Worm (Caenorhabditis elegans) whole organism, young adult: ENCODE results near the gene dct-12.

Experiments used
- F22D6.2 ChIP-seq: sonication (generic microtip); optimal IDR thresholded peaks from 2 replicates; lab custom pipeline; 2016; ENCODE audit warnings: mild to moderate bottlenecking, missing genetic modification characterization, missing compliant biosample characterization
- F23B12.7 ChIP-seq: sonication (generic microtip); optimal IDR thresholded peaks from 2 replicates; lab custom pipeline; 2017; ENCODE audit warnings: missing genetic modification characterization, mild to moderate bottlenecking, missing compliant biosample characterization, antibody characterized with exemption, moderate library complexity; ENCODE audit not compliant: insufficient read depth
- F49E8.2 ChIP-seq: sonication (generic microtip); optimal IDR thresholded peaks from 3 replicates; lab custom pipeline; 2017; ENCODE audit warnings: missing genetic modification characterization, mild to moderate bottlenecking, missing compliant biosample characterization, antibody characterized with exemption, moderate library complexity; ENCODE audit not compliant: insufficient read depth
- F55B11.4 ChIP-seq: sonication (generic microtip); optimal IDR thresholded peaks from 2 replicates; lab custom pipeline; 2016; ENCODE audit warnings: missing compliant biosample characterization, missing genetic modification characterization, borderline replicate concordance; ENCODE audit not compliant: insufficient read depth
- K12H6.12 ChIP-seq: fragments of 200-800 bp; sonication (Bioruptor generic); optimal IDR thresholded peaks from 2 replicates; lab custom pipeline; 2018; ENCODE audit warnings: mild to moderate bottlenecking, missing genetic modification characterization, missing compliant biosample characterization
- T26A5.8 ChIP-seq: sonication (generic microtip); optimal IDR thresholded peaks from 2 replicates; lab custom pipeline; 2016; ENCODE audit warnings: missing genetic modification characterization, missing compliant biosample characterization
- Y53F4B.3 ChIP-seq: fragments of 200-800 bp; sonication (Bioruptor generic); IDR thresholded peaks from 2 replicates; pipeline ENCODE4 v1.3.6; 2022; ENCODE audit warnings: missing genetic modification reagents, missing genetic modification characterization, missing compliant biosample characterization
- Y67H2A.10 ChIP-seq: fragments of 200-800 bp; sonication (Bioruptor generic); conservative IDR thresholded peaks from 2 replicates; pipeline ENCODE4 v1.3.6; 2022; ENCODE audit warnings: missing genetic modification reagents, missing genetic modification characterization, missing compliant biosample characterization
- ama-1 ChIP-seq, 3 experiments: fragments of 150-350 bp in 1 of 3; sonication (generic microtip) in 2 of 3; optimal IDR thresholded peaks; 2 replicates each; lab custom pipeline; 2014 to 2018; ENCODE audit warnings: missing biosample characterization in 2 of 3, missing genetic modification characterization in 2 of 3, missing genetic modification reagents in 2 of 3
- aptf-3 ChIP-seq: fragments of 200-800 bp; sonication (Bioruptor generic); IDR thresholded peaks from 2 replicates; pipeline ENCODE4 v1.3.6; 2022; ENCODE audit warnings: missing genetic modification characterization, missing compliant biosample characterization
- attf-5 ChIP-seq: fragments of 200-800 bp; sonication (Bioruptor generic); optimal IDR thresholded peaks from 2 replicates; lab custom pipeline; 2018; ENCODE audit warnings: mild to moderate bottlenecking, missing genetic modification characterization, missing compliant biosample characterization
- attf-6 ChIP-seq: fragments of 200-800 bp; sonication (Bioruptor generic); IDR thresholded peaks from 2 replicates; pipeline ENCODE4 v1.3.6; 2022; ENCODE audit warnings: missing genetic modification reagents, missing genetic modification characterization, missing compliant biosample characterization
- bed-1 ChIP-seq: fragments of 200-800 bp; sonication (Bioruptor generic); IDR thresholded peaks from 2 replicates; pipeline ENCODE4 v1.3.6; 2022; ENCODE audit warnings: missing genetic modification reagents, missing genetic modification characterization, missing compliant biosample characterization
- ceh-79 ChIP-seq: sonication (generic microtip); optimal IDR thresholded peaks from 2 replicates; lab custom pipeline; 2017; ENCODE audit warnings: mild to moderate bottlenecking, missing genetic modification characterization, missing compliant biosample characterization
- dox-1 ChIP-seq: fragments of 200-800 bp; sonication (Bioruptor generic); IDR thresholded peaks from 2 replicates; pipeline ENCODE4 v1.3.6; 2022; ENCODE audit warnings: missing genetic modification reagents, missing genetic modification characterization, missing compliant biosample characterization
- egl-18 ChIP-seq: fragments of 200-800 bp; sonication (Bioruptor generic); IDR thresholded peaks from 2 replicates; pipeline ENCODE4 v1.3.6; 2022; ENCODE audit warnings: missing genetic modification reagents, missing genetic modification characterization, missing compliant biosample characterization
- egl-44 ChIP-seq: fragments of 200-800 bp; sonication (Bioruptor generic); IDR thresholded peaks from 2 replicates; pipeline ENCODE4 v1.3.6; 2022; ENCODE audit warnings: missing genetic modification reagents, missing genetic modification characterization, missing compliant biosample characterization
- gei-17 ChIP-seq: fragments of 200-800 bp; sonication (Bioruptor generic); optimal IDR thresholded peaks from 2 replicates; lab custom pipeline; 2018; ENCODE audit warnings: mild to moderate bottlenecking, missing genetic modification characterization, missing compliant biosample characterization
- let-607 ChIP-seq, 2 experiments: fragments of 200-800 bp in 1 of 2; sonication (Bioruptor generic) in 1 of 2; sonication (generic microtip) in 1 of 2; optimal IDR thresholded peaks; 2 replicates each; lab custom pipeline; 2016 to 2018; ENCODE audit warnings: mild to moderate bottlenecking in 2 of 2, missing compliant biosample characterization in 2 of 2, missing genetic modification characterization in 2 of 2, moderate library complexity in 2 of 2, missing genotype in 1 of 2
- lin-26 ChIP-seq: fragments of 200-800 bp; sonication (Bioruptor generic); IDR thresholded peaks from 2 replicates; pipeline ENCODE4 v1.3.6; 2022; ENCODE audit warnings: missing genetic modification reagents, missing genetic modification characterization, missing compliant biosample characterization
- lin-54 ChIP-seq: fragments of 200-800 bp; sonication (Bioruptor generic); optimal IDR thresholded peaks from 2 replicates; lab custom pipeline; 2018; ENCODE audit warnings: mild to moderate bottlenecking, missing genetic modification characterization, missing compliant biosample characterization
- madf-3 ChIP-seq: fragments of 200-800 bp; sonication (Bioruptor generic); IDR thresholded peaks from 2 replicates; pipeline ENCODE4 v1.3.6; 2022; ENCODE audit warnings: missing genetic modification reagents, missing genetic modification characterization, missing compliant biosample characterization
- mes-4 ChIP-seq: sonication (generic microtip); optimal IDR thresholded peaks from 2 replicates; lab custom pipeline; 2016; ENCODE audit warnings: missing genotype, missing genetic modification characterization, missing compliant biosample characterization
- nfya-1 ChIP-seq: sonication (generic microtip); optimal IDR thresholded peaks from 2 replicates; lab custom pipeline; 2017; ENCODE audit warnings: antibody characterized with exemption, missing compliant biosample characterization, missing genetic modification characterization, borderline replicate concordance; ENCODE audit not compliant: insufficient read depth
- pha-4 ChIP-seq: fragments of 150-350 bp; sonication (generic microtip); optimal IDR thresholded peaks from 2 replicates; lab custom pipeline; 2014; ENCODE audit warnings: missing biosample characterization, missing genetic modification reagents, missing genetic modification characterization
- repo-1 ChIP-seq: sonication (generic microtip); optimal IDR thresholded peaks from 2 replicates; lab custom pipeline; 2017; ENCODE audit warnings: mild to moderate bottlenecking, missing genetic modification characterization, missing compliant biosample characterization
- sdz-38 ChIP-seq: sonication (generic microtip); optimal IDR thresholded peaks from 2 replicates; lab custom pipeline; 2016; ENCODE audit warnings: missing genotype, missing genetic modification characterization, missing compliant biosample characterization
- snpc-4 ChIP-seq, 5 experiments: fragments of 150-350 bp in 1 of 5; sonication (generic microtip) in 4 of 5; optimal IDR thresholded peaks; 2 replicates each; lab custom pipeline; 2014 to 2018; ENCODE audit warnings: missing genetic modification characterization in 5 of 5, missing biosample characterization in 3 of 5, antibody characterized with exemption in 2 of 5, mild to moderate bottlenecking in 2 of 5, missing compliant biosample characterization in 2 of 5, missing genotype in 2 of 5, moderate library complexity in 2 of 5, missing genetic modification reagents in 1 of 5
- tbx-9 ChIP-seq: sonication (generic microtip); optimal IDR thresholded peaks from 2 replicates; lab custom pipeline; 2016; ENCODE audit warnings: borderline replicate concordance, missing genetic modification characterization, inconsistent platforms, missing compliant biosample characterization
- zfh-2 ChIP-seq: fragments of 200-800 bp; sonication (Bioruptor generic); conservative IDR thresholded peaks from 2 replicates; pipeline ENCODE4 v1.3.6; 2022; ENCODE audit warnings: missing genetic modification reagents, missing genetic modification characterization, missing compliant biosample characterization
- zim-3 ChIP-seq: sonication (generic microtip); optimal IDR thresholded peaks from 2 replicates; lab custom pipeline; 2017; ENCODE audit warnings: mild to moderate bottlenecking, missing genetic modification characterization, moderate library complexity, missing compliant biosample characterization
- ztf-22 ChIP-seq: fragments of 200-800 bp; sonication (Bioruptor generic); optimal IDR thresholded peaks from 2 replicates; lab custom pipeline; 2018; ENCODE audit warnings: mild to moderate bottlenecking, missing genetic modification characterization, moderate library complexity, missing compliant biosample characterization
- ztf-25 ChIP-seq: fragments of 200-800 bp; sonication (Bioruptor generic); IDR thresholded peaks from 2 replicates; pipeline ENCODE4 v1.3.6; 2022; ENCODE audit warnings: missing genetic modification reagents, missing genetic modification characterization, missing compliant biosample characterization
- ztf-3 ChIP-seq: fragments of 200-800 bp; sonication (Bioruptor generic); optimal IDR thresholded peaks from 2 replicates; lab custom pipeline; 2018; ENCODE audit warnings: mild to moderate bottlenecking, missing genetic modification characterization, missing compliant biosample characterization
- ztf-6 ChIP-seq: fragments of 200-800 bp; sonication (Bioruptor generic); IDR thresholded peaks from 2 replicates; pipeline ENCODE4 v1.3.6; 2022; ENCODE audit warnings: missing genetic modification reagents, missing genetic modification characterization, missing compliant biosample characterization

Gene dct-12

DNA sequence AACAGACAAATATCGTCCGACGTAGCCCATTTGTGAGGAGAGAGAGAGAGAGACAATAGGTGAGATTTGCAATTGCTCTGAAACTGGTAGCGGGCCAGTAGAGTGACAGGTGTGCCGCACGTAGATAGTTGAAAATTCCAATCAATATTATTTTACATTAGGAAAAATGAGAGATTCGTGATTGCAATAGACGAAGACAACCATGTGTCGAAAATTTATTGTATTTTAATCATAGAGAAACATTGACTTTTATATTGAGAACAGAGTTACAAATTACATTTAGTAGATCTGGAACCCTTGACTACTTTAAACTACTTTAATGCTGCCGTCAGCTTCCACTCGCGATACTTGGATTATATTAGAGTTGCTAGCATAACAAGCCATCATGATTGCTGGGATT lies 19.8 kb downstream of the dct-12 start, which contains the start of gene Y57A10C.1:
Gene Y57A10C.1, minus strand, starts transcription at position 101 of the 400 bp plus-strand sequence.
- TF ChIP-seq repo-1 (no peak), ztf-3 (GFP tag; lab: Kevin White, UChicago) (no peak), sdz-38 (no peak), Y53F4B.3 (no peak), zfh-2 (GFP tag; lab: Robert Waterston, UW) (no peak), dox-1 (GFP tag; lab: Robert Waterston, UW) (no peak), ama-1 (optimal IDR thresholded peaks at IDR 0.05; lab: Kevin White, UChicago) (no peak), ama-1 (GFP tag; optimal IDR thresholded peaks at IDR 0.05; lab: Kevin White, UChicago) (no peak), gei-17 (GFP tag; lab: Kevin White, UChicago) (no peak), ztf-6 (GFP tag; lab: Robert Waterston, UW) (no peak), nfya-1 (tag; lab: Kevin White, UChicago) (no peak), snpc-4 (GFP tag; optimal IDR thresholded peaks at IDR 0.05; lab: Kevin White, UChicago) (no peak), snpc-4 (tag; optimal IDR thresholded peaks at IDR 0.05; lab: Kevin White, UChicago) (no peak), aptf-3 (GFP tag; lab: Robert Waterston, UW) (no peak)

DNA sequence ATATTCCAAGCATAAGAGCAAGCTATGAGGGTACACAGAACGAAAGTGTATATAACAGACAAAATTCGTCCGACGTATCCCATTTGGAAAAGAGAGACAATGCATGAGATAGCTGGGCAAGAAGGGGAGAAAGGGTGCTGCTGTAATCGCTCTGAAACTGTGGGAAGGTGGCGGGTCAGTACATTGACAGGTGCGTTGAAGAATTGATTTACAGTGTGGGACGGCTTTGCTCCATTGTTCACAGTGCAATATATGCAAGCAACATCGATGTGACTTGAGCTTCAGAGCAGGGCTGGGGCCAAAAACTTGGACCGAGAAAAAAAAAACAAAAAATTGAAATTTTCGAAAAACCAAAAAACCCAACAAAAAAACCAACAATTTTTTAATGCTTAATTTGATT lies 22.1 kb downstream of the dct-12 start, which contains the start of gene F57G9.3:
Gene F57G9.3, minus strand, starts transcription at position 101 of the 400 bp plus-strand sequence.
- no peak for TF ChIP-seq let-607 (tag; optimal IDR thresholded peaks at IDR 0.05; lab: Kevin White, UChicago)

DNA sequence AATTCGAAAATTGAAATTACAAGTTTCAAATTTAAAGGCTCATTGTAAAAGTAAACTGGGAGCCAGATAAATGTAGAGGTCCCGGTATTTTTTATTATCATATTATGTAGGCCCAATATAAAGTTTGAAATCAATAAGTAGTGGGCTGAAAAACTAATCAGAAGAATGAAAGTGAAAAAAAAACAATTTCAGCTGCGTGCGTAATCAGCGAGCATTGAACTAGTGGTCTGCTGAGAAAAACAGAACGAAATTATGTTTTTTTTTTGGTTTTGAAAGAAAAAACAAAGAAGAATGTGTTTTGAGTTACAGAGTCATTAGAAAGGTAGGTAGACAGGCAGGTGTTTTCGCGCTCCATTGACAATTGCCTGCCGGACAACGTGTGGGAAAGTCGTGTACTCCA lies 23.5 kb downstream of the dct-12 start, which contains the start of gene sre-31:
Gene sre-31, minus strand, starts transcription at position 101 of the 400 bp plus-strand sequence.
- TF ChIP-seq ztf-22 (GFP tag; lab: Kevin White, UChicago): no peak
- no peak for TF ChIP-seq F49E8.2
- no peak for TF ChIP-seq egl-44 (GFP tag; lab: Robert Waterston, UW)
- no peak for TF ChIP-seq bed-1 (GFP tag; lab: Robert Waterston, UW)
- TF ChIP-seq mes-4: no peak
- no peak for TF ChIP-seq T26A5.8 (tag; lab: Kevin White, UChicago)
- TF ChIP-seq, all 124 proteins: peak for 0

ce11 chrII:12406394-12406793 lies 25.9 kb downstream of the dct-12 start, which contains the start of gene sre-30:
Gene sre-30, minus strand, starts transcription at chrII:12406494.
- TF ChIP-seq lin-26 (GFP tag; lab: Robert Waterston, UW) (no peak), T26A5.8 (tag; lab: Kevin White, UChicago) (no peak), attf-5 (GFP tag; lab: Kevin White, UChicago) (no peak), ztf-25 (GFP tag; lab: Robert Waterston, UW) (no peak), egl-18 (GFP tag; lab: Robert Waterston, UW) (no peak), ceh-79 (tag; lab: Kevin White, UChicago) (no peak), pha-4 (tag; lab: Kevin White, UChicago) (no peak), snpc-4 (GFP tag; optimal IDR thresholded peaks at IDR 0.05; lab: Kevin White, UChicago) (no peak), snpc-4 (tag; optimal IDR thresholded peaks at IDR 0.05; lab: Kevin White, UChicago) (no peak), ama-1 (optimal IDR thresholded peaks at IDR 0.05; lab: Kevin White, UChicago) (no peak), ama-1 (GFP tag; optimal IDR thresholded peaks at IDR 0.05; lab: Kevin White, UChicago) (no peak), attf-6 (GFP tag; lab: Robert Waterston, UW) (no peak), lin-54 (GFP tag; lab: Kevin White, UChicago) (no peak), gei-17 (GFP tag; lab: Kevin White, UChicago) (no peak)

ce11 chrII:12401791-12402190 lies 30.5 kb downstream of the dct-12 start, which contains the start of gene sre-29:
Gene sre-29, minus strand, starts transcription at chrII:12401891.
- TF ChIP-seq F22D6.2 (no peak), madf-3 (GFP tag; lab: Robert Waterston, UW) (no peak), lin-54 (GFP tag; lab: Kevin White, UChicago) (no peak), F55B11.4 (tag; lab: Kevin White, UChicago) (no peak), tbx-9 (tag; lab: Kevin White, UChicago) (no peak), sdz-38 (no peak), ztf-3 (GFP tag; lab: Kevin White, UChicago) (no peak), dox-1 (GFP tag; lab: Robert Waterston, UW) (no peak), K12H6.12 (no peak), T26A5.8 (tag; lab: Kevin White, UChicago) (no peak), Y67H2A.10 (no peak), zim-3 (tag; lab: Kevin White, UChicago) (no peak), F23B12.7 (tag; lab: Kevin White, UChicago) (no peak)
